Fruit fly (Drosophila melanogaster): ENCODE data around the gene Six4.

Gene Six4

DNA sequence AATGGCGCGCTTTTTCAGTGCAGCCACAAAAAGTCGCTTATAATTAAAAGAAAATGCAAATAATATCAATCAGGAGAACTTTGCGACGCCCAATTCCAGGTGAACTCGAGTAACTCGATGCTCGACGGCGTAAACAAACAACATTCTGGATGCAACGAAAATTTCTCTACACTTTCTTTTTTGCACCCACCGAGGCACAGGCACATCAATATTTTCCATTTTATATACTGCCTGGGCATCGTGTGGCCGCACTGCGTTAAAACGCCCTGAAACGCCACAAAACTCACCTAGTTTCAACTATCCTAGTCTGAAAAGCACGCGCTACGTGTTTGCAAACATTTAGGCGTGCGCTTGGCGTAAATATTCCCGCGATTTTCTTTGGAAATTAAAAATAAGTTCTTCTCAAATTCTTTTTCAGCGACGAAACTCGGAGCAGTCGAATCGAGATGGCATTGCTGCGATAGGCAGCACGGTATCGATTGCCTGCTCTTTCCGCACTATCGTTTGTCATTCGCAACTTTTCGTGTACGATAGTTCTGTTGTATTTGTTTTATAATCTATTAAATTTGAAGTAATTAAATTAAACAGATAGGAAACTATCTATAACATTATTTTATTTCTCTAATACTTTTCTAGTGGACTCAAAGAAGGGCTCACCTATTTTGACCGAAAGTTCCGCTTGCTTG is 6.7 kb downstream of the Six4 start, which contains the start of gene Pcif1:
Pcif1 (minus strand) TSS at position 456 of the 686 bp plus-strand sequence.
- TF ChIP-seq p53 (GFP tag; optimal IDR thresholded peaks at IDR 0.05): no peak
- TF ChIP-seq MESR4 (GFP tag; optimal IDR thresholded peaks at IDR 0.05): peak; percentile 90
- TF ChIP-seq CG17568 (GFP tag; optimal IDR thresholded peaks at IDR 0.05): peak; percentile 28
- 0 out of 2 replicates have a peak, but pooled peaks have one; percentile 9 for TF ChIP-seq CG8765 (GFP tag; IDR thresholded peaks at IDR 0.05)
- no peak for TF ChIP-seq danr (GFP tag; IDR thresholded peaks at IDR 0.05)
- peak; percentile 22 for TF ChIP-seq CG8924 (tag; optimal IDR thresholded peaks at IDR 0.05)
- no peak for TF ChIP-seq Dip3 (GFP tag; optimal IDR thresholded peaks at IDR 0.05)
- peak; percentile 62 for TF ChIP-seq CG30020 (tag; optimal IDR thresholded peaks at IDR 0.05)
- peak; percentile 69 for TF ChIP-seq lbe (GFP tag; optimal IDR thresholded peaks at IDR 0.05)
- TF ChIP-seq CG17612 (GFP tag; IDR thresholded peaks at IDR 0.05): no peak
- no peak for TF ChIP-seq CG17912 (GFP tag; optimal IDR thresholded peaks at IDR 0.05)
- no peak for TF ChIP-seq CG10565 (GFP tag; optimal IDR thresholded peaks at IDR 0.05)
- peak; percentile 99 for TF ChIP-seq hbn (GFP tag; IDR thresholded peaks at IDR 0.05; ENCODE audit: partially characterized antibody)
- TF ChIP-seq CG3281 (GFP tag; optimal IDR thresholded peaks at IDR 0.05): no peak
- peak; percentile 98 for TF ChIP-seq HLH4C (GFP tag; IDR thresholded peaks at IDR 0.05; ENCODE audit: partially characterized antibody)
- peak; percentile 52 for TF ChIP-seq Ets97D (GFP tag; optimal IDR thresholded peaks at IDR 0.05)
- no peak for TF ChIP-seq Camta (GFP tag; optimal IDR thresholded peaks at IDR 0.05)
- TF ChIP-seq CG4854 (GFP tag; optimal IDR thresholded peaks at IDR 0.05): peak; percentile 22
- peak; percentile 97 for TF ChIP-seq Dref (GFP tag; IDR thresholded peaks at IDR 0.05)
- peak; percentile 82 for TF ChIP-seq Med (GFP tag)
- TF ChIP-seq CG6791 (GFP tag; IDR thresholded peaks at IDR 0.05; ENCODE audit: partially characterized antibody): peak; percentile 100
- peak; percentile 23 for TF ChIP-seq gfzf (GFP tag; optimal IDR thresholded peaks at IDR 0.05)
- peak; percentile 95 for TF ChIP-seq Sry-δ (GFP tag; optimal IDR thresholded peaks at IDR 0.05)
- TF ChIP-seq Nf-YB (GFP tag; optimal IDR thresholded peaks at IDR 0.05): peak; percentile 1
- no peak for TF ChIP-seq CG13624 (GFP tag; optimal IDR thresholded peaks at IDR 0.05)
- TF ChIP-seq ci (GFP tag; IDR thresholded peaks at IDR 0.05): peak; percentile 39; the same call in 1 of the 3 replicates
- peak; percentile 25 for TF ChIP-seq Lhr (GFP tag; optimal IDR thresholded peaks at IDR 0.05)
- peak; percentile 5 for TF ChIP-seq CG12219 (GFP tag; optimal IDR thresholded peaks at IDR 0.05)
- TF ChIP-seq vnd (GFP tag; IDR thresholded peaks at IDR 0.05; ENCODE audit: partially characterized antibody): peak; percentile 99
- no peak for TF ChIP-seq Ada2b (GFP tag; IDR thresholded peaks at IDR 0.05)
- TF ChIP-seq cwo (GFP tag; optimal IDR thresholded peaks at IDR 0.05): no peak
- TF ChIP-seq CTCF (GFP tag; optimal IDR thresholded peaks at IDR 0.05): peak; percentile 31
- peak; percentile 53 for TF ChIP-seq nerfin-1 (tag; optimal IDR thresholded peaks at IDR 0.05)
- TF ChIP-seq Sox100B (GFP tag; optimal IDR thresholded peaks at IDR 0.05): peak; percentile 3
- peak; percentile 33 for TF ChIP-seq mirr (GFP tag; optimal IDR thresholded peaks at IDR 0.05)
- peak; percentile 29 for TF ChIP-seq B-H2 (GFP tag; optimal IDR thresholded peaks at IDR 0.05)
- no peak for TF ChIP-seq zfh2 (GFP tag; optimal IDR thresholded peaks at IDR 0.05)
- no peak for TF ChIP-seq dati (GFP tag; IDR thresholded peaks at IDR 0.05)
- peak; percentile 100 for TF ChIP-seq mld (GFP tag; IDR thresholded peaks at IDR 0.05; ENCODE audit: partially characterized antibody)
- TF ChIP-seq CG2712 (tag; optimal IDR thresholded peaks at IDR 0.05): peak; percentile 39
- TF ChIP-seq Sin3A (optimal IDR thresholded peaks at IDR 0.05): peak; percentile 46
- peak; percentile 69 for TF ChIP-seq E2f2 (GFP tag; IDR thresholded peaks at IDR 0.05)
- TF ChIP-seq CG13287 (GFP tag; IDR thresholded peaks at IDR 0.05; ENCODE audit: partially characterized antibody): peak; percentile 99
- peak; percentile 44 for TF ChIP-seq CG4617 (GFP tag; optimal IDR thresholded peaks at IDR 0.05; ENCODE audit: borderline replicate concordance)
- peak; percentile 76; the same call in 2 of the 3 replicates for TF ChIP-seq Dbx (GFP tag; IDR thresholded peaks at IDR 0.05)
- TF ChIP-seq Doc3 (GFP tag; IDR thresholded peaks at IDR 0.05; ENCODE audit: partially characterized antibody): peak; percentile 98
- peak; percentile 15; the same call in 1 of the 2 replicates for TF ChIP-seq onecut (GFP tag; IDR thresholded peaks at IDR 0.05)
- no peak for TF ChIP-seq CG18599 (GFP tag; optimal IDR thresholded peaks at IDR 0.05)
- TF ChIP-seq CG5245 (GFP tag; optimal IDR thresholded peaks at IDR 0.05): no peak
- peak; percentile 66 for TF ChIP-seq MBD-R2 (GFP tag; IDR thresholded peaks at IDR 0.05)

Data from whole organism, embryonic.